Fruit fly (Drosophila melanogaster) S2 (cell line): Measurements from ENCODE around the gene CG9184.

Experiments
- CG8478 ChIP-seq: fragments of >200 bp; optimal IDR thresholded peaks from 2 replicates; lab custom pipeline; 2018
- CTCF ChIP-seq, 2 experiments: fragments of >200 bp; optimal IDR thresholded peaks; 2 replicates each; lab custom pipeline; 2018

DNA sequence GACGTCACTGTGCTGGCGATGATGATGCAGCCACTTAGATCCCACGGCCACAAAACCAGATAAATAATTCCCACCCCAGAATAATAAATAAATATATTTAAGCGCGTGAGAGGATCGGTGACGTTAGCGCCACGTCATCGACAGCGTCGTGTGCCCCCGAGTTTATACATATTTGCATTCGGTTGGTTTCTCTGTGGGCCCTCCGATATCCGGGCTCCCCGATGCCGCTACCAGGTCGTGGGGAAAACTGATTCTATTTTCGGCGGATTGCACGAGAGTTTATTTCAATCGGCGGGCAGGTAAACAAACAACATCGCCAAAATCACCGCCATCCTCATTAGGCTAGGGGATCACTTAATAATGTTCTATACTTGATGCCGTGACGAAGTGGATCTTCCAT, 31.6 kb upstream of the CG9184 start:
- TF ChIP-seq CG8478 (lab: Kevin White, UChicago) (no peak), CTCF (optimal IDR thresholded peaks at IDR 0.05; lab: Kevin White, UChicago) (no peak)
